Fruit fly (Drosophila melanogaster) S2 (cell line): ENCODE results near the gene CG10405.

Experiments used
- CG8478 ChIP-seq: fragments of >200 bp; optimal IDR thresholded peaks from 2 replicates; lab custom pipeline; 2018
- CTCF ChIP-seq, 2 experiments: fragments of >200 bp; optimal IDR thresholded peaks; 2 replicates each; lab custom pipeline; 2018

DNA sequence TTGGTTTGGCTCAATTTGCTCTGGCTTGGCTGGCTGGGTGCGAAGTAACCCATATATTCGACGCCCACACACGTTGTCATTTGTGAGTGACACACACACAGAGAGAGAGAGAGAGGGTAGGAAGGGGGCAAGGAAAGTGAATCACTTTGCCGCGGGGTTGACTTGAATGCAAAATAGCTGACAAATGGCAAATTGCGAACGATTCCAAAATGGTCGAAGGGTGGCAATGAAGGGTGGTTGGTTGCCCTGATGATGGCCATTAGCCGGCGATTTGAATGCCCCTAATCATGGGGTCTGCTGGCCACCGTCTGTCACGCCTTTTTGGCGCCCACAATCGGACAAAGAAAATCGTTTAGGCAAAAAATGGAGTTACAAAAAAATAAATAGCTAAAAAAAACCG lies 43.6 kb upstream of the CG10405 start:
- TF ChIP-seq CG8478 (lab: Kevin White, UChicago): no peak
- TF ChIP-seq CTCF (optimal IDR thresholded peaks at IDR 0.05; lab: Kevin White, UChicago): no peak
